Fruit fly (Drosophila melanogaster) whole organism, embryonic: ENCODE results near the gene cindr.

Source experiments
- CG12104 ChIP-seq: fragments of 200-800 bp; sonication (Bioruptor generic); optimal IDR thresholded peaks from 3 replicates; lab custom pipeline; 2016; ENCODE audit warnings: missing biosample characterization, missing genetic modification characterization
- CG12155 ChIP-seq: fragments of 200-800 bp; sonication (Bioruptor generic); optimal IDR thresholded peaks from 3 replicates; lab custom pipeline; 2016; ENCODE audit warnings: missing biosample characterization, missing genetic modification characterization
- CG12236 ChIP-seq: fragments of 200-800 bp; sonication (Bioruptor generic); optimal IDR thresholded peaks from 2 replicates; lab custom pipeline; 2016; ENCODE audit warnings: missing biosample characterization, missing genetic modification characterization
- CG12299 ChIP-seq: fragments of 200-800 bp; sonication (Bioruptor generic); optimal IDR thresholded peaks from 2 replicates; lab custom pipeline; 2018; ENCODE audit warnings: missing biosample characterization, mild to moderate bottlenecking, missing genetic modification characterization
- CG13894 ChIP-seq: fragments of 200-800 bp; sonication (Bioruptor generic); optimal IDR thresholded peaks from 3 replicates; lab custom pipeline; 2018; ENCODE audit warnings: missing biosample characterization, mild to moderate bottlenecking, missing genetic modification characterization, moderate library complexity
- CG15514 ChIP-seq: fragments of 200-800 bp; sonication (Bioruptor generic); optimal IDR thresholded peaks from 3 replicates; lab custom pipeline; 2017; ENCODE audit warnings: missing biosample characterization, missing genetic modification characterization, mild to moderate bottlenecking, moderate library complexity, missing genetic modification reagents
- CG17328 ChIP-seq: fragments of 200-800 bp; sonication (Bioruptor generic); IDR thresholded peaks from 2 replicates; pipeline ENCODE4 v1.3.6; 2022; ENCODE audit warnings: missing biosample characterization, missing genetic modification characterization
- CG18764 ChIP-seq: fragments of 200-800 bp; sonication (Bioruptor generic); optimal IDR thresholded peaks from 3 replicates; lab custom pipeline; 2016; ENCODE audit warnings: missing biosample characterization, missing genetic modification characterization
- CG3281 ChIP-seq: fragments of 200-800 bp; sonication (Bioruptor generic); optimal IDR thresholded peaks from 3 replicates; lab custom pipeline; 2017; ENCODE audit warnings: missing biosample characterization, mild to moderate bottlenecking, missing genetic modification characterization
- CG8924 ChIP-seq: fragments of 200-800 bp; optimal IDR thresholded peaks from 3 replicates; lab custom pipeline; 2019; ENCODE audit warnings: missing biosample characterization, mild to moderate bottlenecking, missing genetic modification characterization, moderate library complexity
- Fer3 ChIP-seq: fragments of 200-800 bp; sonication (Bioruptor generic); optimal IDR thresholded peaks from 2 replicates; lab custom pipeline; 2018; ENCODE audit warnings: missing biosample characterization, mild to moderate bottlenecking, missing genetic modification characterization, moderate library complexity
- HmgZ ChIP-seq: fragments of 200-800 bp; sonication (Bioruptor generic); optimal IDR thresholded peaks from 2 replicates; lab custom pipeline; 2018; ENCODE audit warnings: missing biosample characterization, mild to moderate bottlenecking, missing genetic modification characterization
- Hr51 ChIP-seq, 2 experiments: fragments of 200-800 bp; sonication (Bioruptor generic); optimal IDR thresholded peaks; 2 replicates in 1 of 2; 3 replicates in 1 of 2; lab custom pipeline; 2016 to 2018; ENCODE audit warnings: missing biosample characterization in 2 of 2, missing genetic modification characterization in 2 of 2, mild to moderate bottlenecking in 1 of 2, moderate library complexity in 1 of 2
- Kr ChIP-seq: fragments of 200-800 bp; sonication (Bioruptor generic); optimal IDR thresholded peaks from 2 replicates; lab custom pipeline; 2017; ENCODE audit warnings: missing biosample characterization, mild to moderate bottlenecking, missing genetic modification characterization
- NK7.1 ChIP-seq: fragments of 200-800 bp; sonication (Bioruptor generic); optimal IDR thresholded peaks from 3 replicates; lab custom pipeline; 2016; ENCODE audit warnings: missing biosample characterization, missing genetic modification characterization
- Nf-YB ChIP-seq: fragments of 200-800 bp; sonication (Bioruptor generic); optimal IDR thresholded peaks from 3 replicates; lab custom pipeline; 2019; ENCODE audit warnings: missing biosample characterization, mild to moderate bottlenecking, missing genetic modification characterization, moderate library complexity
- Nf-YC ChIP-seq: fragments of 200-800 bp; optimal IDR thresholded peaks from 3 replicates; lab custom pipeline; 2019; ENCODE audit warnings: missing biosample characterization, mild to moderate bottlenecking, missing genetic modification characterization, moderate library complexity
- Opbp ChIP-seq: fragments of 200-800 bp; sonication (Bioruptor generic); IDR thresholded peaks from 3 replicates; pipeline ENCODE4 v1.3.6; 2022; ENCODE audit warnings: missing biosample characterization, missing genetic modification characterization; ENCODE audit not compliant: partially characterized antibody
- Optix ChIP-seq: fragments of 200-800 bp; sonication (Bioruptor generic); IDR thresholded peaks from 3 replicates; pipeline ENCODE4 v1.3.6; 2022; ENCODE audit warnings: missing biosample characterization, missing genetic modification characterization
- Taf1 ChIP-seq: fragments of 200-800 bp; sonication (Bioruptor generic); IDR thresholded peaks from 2 replicates; pipeline ENCODE4 v1.3.6; 2022; ENCODE audit warnings: missing biosample characterization, missing genetic modification characterization
- Trl ChIP-seq, 3 experiments: fragments of >200 bp in 2 of 3; fragments of 200-800 bp in 1 of 3; sonication (Bioruptor generic) in 1 of 3; optimal IDR thresholded peaks; 2 replicates in 1 of 3; 3 replicates in 2 of 3; lab custom pipeline; 2016 to 2017; ENCODE audit warnings: missing biosample characterization in 1 of 3, missing genetic modification characterization in 1 of 3
- amos ChIP-seq: fragments of 200-800 bp; sonication (Bioruptor generic); IDR thresholded peaks from 2 replicates; pipeline ENCODE4 v1.3.6; 2022; ENCODE audit warnings: missing biosample characterization, missing genetic modification characterization; ENCODE audit not compliant: partially characterized antibody
- ara ChIP-seq: fragments of 200-800 bp; sonication (Bioruptor generic); IDR thresholded peaks from 2 replicates; pipeline ENCODE4 v1.3.6; 2022; ENCODE audit warnings: missing biosample characterization, missing genetic modification characterization
- az2 ChIP-seq: fragments of 200-800 bp; sonication (Bioruptor generic); optimal IDR thresholded peaks from 3 replicates; lab custom pipeline; 2016; ENCODE audit warnings: missing biosample characterization, missing genetic modification characterization
- bigmax ChIP-seq: fragments of 200-800 bp; sonication (Bioruptor generic); optimal IDR thresholded peaks from 2 replicates; lab custom pipeline; 2018; ENCODE audit warnings: missing biosample characterization, mild to moderate bottlenecking, missing genetic modification characterization
- bsh ChIP-seq, 2 experiments: fragments of 200-800 bp; sonication (Bioruptor generic); optimal IDR thresholded peaks; 2 replicates each; lab custom pipeline; 2017 to 2018; ENCODE audit warnings: mild to moderate bottlenecking in 2 of 2, missing biosample characterization in 2 of 2, missing genetic modification characterization in 2 of 2, moderate library complexity in 1 of 2
- cad ChIP-seq: fragments of >200 bp; optimal IDR thresholded peaks from 2 replicates; lab custom pipeline; 2017; ENCODE audit warnings: missing biosample characterization, missing genetic modification characterization
- cas ChIP-seq: fragments of 200-800 bp; sonication (Bioruptor generic); IDR thresholded peaks from 2 replicates; pipeline ENCODE4 v1.3.6; 2022; ENCODE audit warnings: missing biosample characterization, missing genetic modification characterization
- croc ChIP-seq: fragments of 200-800 bp; sonication (Bioruptor generic); conservative IDR thresholded peaks from 3 replicates; pipeline ENCODE4 v1.3.6; 2022; ENCODE audit warnings: missing biosample characterization, missing genetic modification characterization
- da ChIP-seq: fragments of 200-800 bp; sonication (Bioruptor generic); optimal IDR thresholded peaks from 2 replicates; lab custom pipeline; 2016; ENCODE audit warnings: missing biosample characterization, missing genetic modification characterization
- dmrt99B ChIP-seq: fragments of 200-800 bp; sonication (Bioruptor generic); optimal IDR thresholded peaks from 2 replicates; lab custom pipeline; 2018; ENCODE audit warnings: missing biosample characterization, mild to moderate bottlenecking, missing genetic modification characterization, moderate library complexity
- emc ChIP-seq: fragments of 200-800 bp; sonication (Bioruptor generic); optimal IDR thresholded peaks from 2 replicates; lab custom pipeline; 2016; ENCODE audit warnings: missing biosample characterization, missing genetic modification characterization
- en ChIP-seq: fragments of 200-800 bp; sonication (Bioruptor generic); optimal IDR thresholded peaks from 2 replicates; lab custom pipeline; 2016; ENCODE audit warnings: missing biosample characterization, missing genetic modification characterization
- eve ChIP-seq, 2 experiments: fragments of >200 bp; optimal IDR thresholded peaks; 2 replicates each; lab custom pipeline; 2017; ENCODE audit warnings: missing biosample characterization in 2 of 2, missing genetic modification characterization in 2 of 2
- hkb ChIP-seq, 2 experiments: fragments of 200-800 bp in 1 of 2; fragments of >200 bp in 1 of 2; sonication (Bioruptor generic) in 1 of 2; IDR thresholded peaks in 1 of 2; optimal IDR thresholded peaks in 1 of 2; 2 replicates each; pipeline versions ENCODE4 v1.3.6 to Lab custom; 2017 to 2022; ENCODE audit warnings: missing biosample characterization in 1 of 2, missing genetic modification characterization in 1 of 2
- ken ChIP-seq: fragments of 200-800 bp; sonication (Bioruptor generic); IDR thresholded peaks from 3 replicates; pipeline ENCODE4 v1.3.6; 2022; ENCODE audit warnings: missing biosample characterization, missing genetic modification characterization
- mam ChIP-seq: fragments of 200-800 bp; sonication (Bioruptor generic); optimal IDR thresholded peaks from 3 replicates; lab custom pipeline; 2016; ENCODE audit warnings: missing biosample characterization, missing genetic modification characterization
- mirr ChIP-seq: fragments of 200-800 bp; sonication (Bioruptor generic); optimal IDR thresholded peaks from 3 replicates; lab custom pipeline; 2018; ENCODE audit warnings: missing biosample characterization, mild to moderate bottlenecking, missing genetic modification characterization
- oc ChIP-seq: fragments of 200-800 bp; sonication (Bioruptor generic); optimal IDR thresholded peaks from 2 replicates; lab custom pipeline; 2018; ENCODE audit warnings: missing biosample characterization, mild to moderate bottlenecking, missing genetic modification characterization, moderate library complexity
- odd ChIP-seq: fragments of 200-800 bp; sonication (Bioruptor generic); optimal IDR thresholded peaks from 2 replicates; lab custom pipeline; 2017; ENCODE audit warnings: missing biosample characterization, mild to moderate bottlenecking, missing genetic modification characterization
- org-1 ChIP-seq: fragments of 200-800 bp; sonication (Bioruptor generic); optimal IDR thresholded peaks from 2 replicates; lab custom pipeline; 2017; ENCODE audit warnings: missing biosample characterization, missing genetic modification characterization
- pros ChIP-seq: fragments of 200-800 bp; sonication (Bioruptor generic); optimal IDR thresholded peaks from 3 replicates; lab custom pipeline; 2019; ENCODE audit warnings: missing biosample characterization, mild to moderate bottlenecking, missing genetic modification characterization, moderate library complexity
- row ChIP-seq: fragments of 200-800 bp; sonication (Bioruptor generic); IDR thresholded peaks from 3 replicates; pipeline ENCODE4 v1.3.6; 2022; ENCODE audit warnings: missing biosample characterization, missing genetic modification characterization
- sens ChIP-seq: fragments of 200-800 bp; sonication (Bioruptor generic); peaks from one replicate; lab custom pipeline; 2016; ENCODE audit warnings: missing biosample characterization, missing genetic modification characterization
- seq ChIP-seq: fragments of 200-800 bp; sonication (Bioruptor generic); IDR thresholded peaks from 2 replicates; pipeline ENCODE4 v1.3.6; 2022; ENCODE audit warnings: missing biosample characterization, missing genetic modification characterization
- shn ChIP-seq: fragments of 200-800 bp; sonication (Bioruptor generic); optimal IDR thresholded peaks from 3 replicates; lab custom pipeline; 2016; ENCODE audit warnings: missing biosample characterization, missing genetic modification characterization
- slp2 ChIP-seq: fragments of 200-800 bp; sonication (Bioruptor generic); optimal IDR thresholded peaks from 2 replicates; lab custom pipeline; 2016; ENCODE audit warnings: missing biosample characterization, missing genetic modification characterization
- sqz ChIP-seq: fragments of 200-800 bp; sonication (Bioruptor generic); optimal IDR thresholded peaks from 3 replicates; lab custom pipeline; 2018; ENCODE audit warnings: missing biosample characterization, mild to moderate bottlenecking, missing genetic modification characterization
- sr ChIP-seq: fragments of 200-800 bp; sonication (Bioruptor generic); IDR thresholded peaks from 3 replicates; pipeline ENCODE4 v1.3.6; 2022; ENCODE audit warnings: missing biosample characterization, missing genetic modification characterization
- tll ChIP-seq, 2 experiments: fragments of 200-800 bp in 1 of 2; fragments of >200 bp in 1 of 2; sonication (Bioruptor generic) in 1 of 2; optimal IDR thresholded peaks; 2 replicates each; lab custom pipeline; 2017 to 2019; ENCODE audit warnings: missing biosample characterization in 2 of 2, missing genetic modification characterization in 2 of 2, mild to moderate bottlenecking in 1 of 2, moderate library complexity in 1 of 2
- zen ChIP-seq: fragments of 200-800 bp; sonication (Bioruptor generic); optimal IDR thresholded peaks from 3 replicates; lab custom pipeline; 2018; ENCODE audit warnings: missing biosample characterization, mild to moderate bottlenecking, missing genetic modification characterization, moderate library complexity

Gene cindr

dm6 chr3R:30851843-30852365, 43.5 kb downstream of the cindr start, which contains the start of gene tll (continued):
- TF ChIP-seq az2 (GFP tag; lab: Kevin White, UChicago) (no peak), eve (GFP tag; optimal IDR thresholded peaks at IDR 0.05; lab: Kevin White, UChicago) (no peak), org-1 (no peak), da (GFP tag; lab: Kevin White, UChicago) (no peak), CG12236 (GFP tag; lab: Kevin White, UChicago) (no peak), en (GFP tag; lab: Kevin White, UChicago) (no peak), CG3281 (GFP tag; lab: Kevin White, UChicago) (no peak), mam (GFP tag; lab: Kevin White, UChicago) (no peak), mirr (GFP tag; lab: Kevin White, UChicago) (no peak), CG15514 (GFP tag; lab: Kevin White, UChicago) (no peak), CG12104 (GFP tag; lab: Kevin White, UChicago) (no peak), Hr51 (GFP tag; optimal IDR thresholded peaks at IDR 0.05; lab: Kevin White, UChicago) (no peak), odd (no peak), sens (GFP tag; lab: Kevin White, UChicago) (peak; percentile 49), dmrt99B (tag; lab: Kevin White, UChicago) (no peak), emc (no peak), sr (GFP tag; lab: Robert Waterston, UW) (no peak), croc (GFP tag; lab: Robert Waterston, UW) (no peak), slp2 (GFP tag; lab: Kevin White, UChicago) (no peak), seq (GFP tag; lab: Robert Waterston, UW) (peak; percentile 49; the same call in 1 of the 2 replicates), Trl (optimal IDR thresholded peaks at IDR 0.05; lab: Kevin White, UChicago) (peak in 1 of 2 experiments; percentile 68), Trl (GFP tag; optimal IDR thresholded peaks at IDR 0.05; lab: Kevin White, UChicago) (no peak), bigmax (GFP tag; lab: Kevin White, UChicago) (no peak), amos (GFP tag; lab: Robert Waterston, UW) (no peak), cad (peak; percentile 99), CG17328 (GFP tag; lab: Robert Waterston, UW) (no peak), CG12155 (GFP tag; lab: Kevin White, UChicago) (no peak), sqz (GFP tag; lab: Kevin White, UChicago) (no peak), Nf-YC (peak; percentile 92), hkb (optimal IDR thresholded peaks at IDR 0.05; lab: Kevin White, UChicago) (no peak), hkb (GFP tag; IDR thresholded peaks at IDR 0.05; lab: Robert Waterston, UW) (no peak), bsh (GFP tag; optimal IDR thresholded peaks at IDR 0.05; lab: Kevin White, UChicago) (no peak), ara (GFP tag; lab: Robert Waterston, UW) (no peak), NK7.1 (GFP tag; lab: Kevin White, UChicago) (no peak), cas (no peak), Kr (GFP tag; lab: Kevin White, UChicago) (peak; percentile 6)

dm6 chr3R:30855176-30855575, 46.8 kb downstream of the cindr start:
- TF ChIP-seq tll (GFP tag; optimal IDR thresholded peaks at IDR 0.05; lab: Kevin White, UChicago) (peak in 1 of 2 experiments; percentile 84), ken (GFP tag; lab: Robert Waterston, UW) (no peak), HmgZ (tag; lab: Kevin White, UChicago) (no peak), CG13894 (tag; lab: Kevin White, UChicago) (peak; percentile 12), Taf1 (no peak), Fer3 (no peak), zen (peak; percentile 71), row (GFP tag; lab: Robert Waterston, UW) (no peak), pros (GFP tag; lab: Kevin White, UChicago) (peak; percentile 66), Opbp (GFP tag; lab: Robert Waterston, UW) (no peak), Nf-YB (GFP tag; lab: Kevin White, UChicago) (peak; percentile 40), CG12299 (tag; lab: Kevin White, UChicago) (no peak), oc (peak; percentile 65), Optix (GFP tag; lab: Robert Waterston, UW) (0 out of 3 replicates have a peak, but pooled peaks have one; percentile 4), shn (no peak), CG8924 (tag; lab: Kevin White, UChicago) (no peak), CG18764 (GFP tag; lab: Kevin White, UChicago) (no peak)
